Fruit fly (Drosophila melanogaster) whole organism: ENCODE results near the gene E2f2.

Experiments used
- CG8478 ChIP-seq: fragments of >200 bp; optimal IDR thresholded peaks from 2 replicates; lab custom pipeline; 2018; ENCODE audit warnings: inconsistent platforms
- Dll ChIP-seq: fragments of >200 bp; optimal IDR thresholded peaks from 2 replicates; lab custom pipeline; 2017
- EcR ChIP-seq, 2 experiments: fragments of >200 bp; optimal IDR thresholded peaks; 2 replicates each; lab custom pipeline; 2017; ENCODE audit warnings: missing biosample characterization in 2 of 2, missing genetic modification characterization in 2 of 2, missing genetic modification reagents in 2 of 2
- usp ChIP-seq: fragments of >200 bp; optimal IDR thresholded peaks from 2 replicates; lab custom pipeline; 2017; ENCODE audit warnings: missing biosample characterization, missing genetic modification characterization, mixed read lengths

- TF ChIP-seq usp (GFP tag; lab: Kevin White, UChicago) (no peak), Dll (no peak), EcR (GFP tag; optimal IDR thresholded peaks at IDR 0.05; lab: Kevin White, UChicago) (no peak), CG8478 (no peak)
Measured at dm6 chr2L:21166422-21166821, 9.9 kb upstream of the E2f2 start.
